Worm (Caenorhabditis elegans) whole organism, L4 larva: ENCODE results near the gene flp-12.

Source experiments
- D1046.2 ChIP-seq: fragments of 200-800 bp; sonication (Bioruptor generic); IDR thresholded peaks from 2 replicates; pipeline ENCODE4 v1.3.6; 2022; ENCODE audit warnings: missing genetic modification characterization, missing compliant biosample characterization
- F37D6.2 ChIP-seq: sonication (generic microtip); optimal IDR thresholded peaks from 2 replicates; lab custom pipeline; 2016; ENCODE audit warnings: mild to moderate bottlenecking, missing genetic modification characterization, missing compliant biosample characterization
- T20F7.1 ChIP-seq: fragments of 200-800 bp; sonication (Bioruptor generic); optimal IDR thresholded peaks from 2 replicates; lab custom pipeline; 2018; ENCODE audit warnings: mild to moderate bottlenecking, missing genetic modification characterization, missing compliant biosample characterization
- ZK337.2 ChIP-seq: fragments of 200-800 bp; sonication (Bioruptor generic); IDR thresholded peaks from 2 replicates; pipeline ENCODE4 v1.3.6; 2022; ENCODE audit warnings: missing genetic modification reagents, missing genetic modification characterization, missing compliant biosample characterization
- arid-1 ChIP-seq: fragments of 200-800 bp; sonication (Bioruptor generic); conservative IDR thresholded peaks from 2 replicates; pipeline ENCODE4 v1.3.6; 2022; ENCODE audit warnings: missing genetic modification reagents, missing genetic modification characterization, missing compliant biosample characterization
- attf-4 ChIP-seq: sonication (generic microtip); optimal IDR thresholded peaks from 3 replicates; lab custom pipeline; 2017; ENCODE audit warnings: missing biosample characterization, missing genetic modification characterization
- ceh-20 ChIP-seq: fragments of 200-800 bp; sonication (Bioruptor generic); IDR thresholded peaks from 2 replicates; pipeline ENCODE4 v1.3.6; 2022; ENCODE audit warnings: missing genetic modification reagents, missing genetic modification characterization, missing compliant biosample characterization
- ceh-32 ChIP-seq: sonication (generic microtip); optimal IDR thresholded peaks from 2 replicates; lab custom pipeline; 2016; ENCODE audit warnings: mild to moderate bottlenecking, missing genetic modification characterization, missing compliant biosample characterization; ENCODE audit not compliant: poor library complexity
- daf-12 ChIP-seq: fragments of 150-350 bp; optimal IDR thresholded peaks from 2 replicates; lab custom pipeline; 2014; ENCODE audit warnings: missing biosample characterization, missing genetic modification reagents, missing genetic modification characterization
- daf-16 ChIP-seq, 3 experiments: sonication (generic microtip); optimal IDR thresholded peaks; 2 replicates each; lab custom pipeline; 2016 to 2017; ENCODE audit warnings: missing genetic modification characterization in 3 of 3, missing genetic modification reagents in 3 of 3, mild to moderate bottlenecking in 2 of 3, missing compliant biosample characterization in 2 of 3, missing biosample characterization in 1 of 3, moderate library complexity in 1 of 3
- daf-19 ChIP-seq: fragments of 200-800 bp; sonication (Bioruptor generic); conservative IDR thresholded peaks from 2 replicates; pipeline ENCODE4 v1.3.6; 2022; ENCODE audit warnings: missing genetic modification characterization, missing compliant biosample characterization
- daf-8 ChIP-seq: fragments of 200-800 bp; sonication (Bioruptor generic); IDR thresholded peaks from 2 replicates; pipeline ENCODE4 v1.3.6; 2022; ENCODE audit warnings: missing genetic modification characterization, missing compliant biosample characterization
- dmd-6 ChIP-seq: fragments of 200-800 bp; sonication (Bioruptor generic); IDR thresholded peaks from 2 replicates; pipeline ENCODE4 v1.3.6; 2022; ENCODE audit warnings: missing genetic modification reagents, missing genetic modification characterization, missing compliant biosample characterization
- dmd-8 ChIP-seq: fragments of 200-800 bp; sonication (Bioruptor generic); IDR thresholded peaks from 2 replicates; pipeline ENCODE4 v1.3.6; 2022; ENCODE audit warnings: missing genetic modification characterization, missing compliant biosample characterization
- dmd-9 ChIP-seq: fragments of 200-800 bp; sonication (Bioruptor generic); IDR thresholded peaks from 2 replicates; pipeline ENCODE4 v1.3.6; 2022; ENCODE audit warnings: missing genetic modification reagents, missing genetic modification characterization, missing compliant biosample characterization
- dve-1 ChIP-seq: sonication (generic microtip); optimal IDR thresholded peaks from 2 replicates; lab custom pipeline; 2017; ENCODE audit warnings: antibody characterized with exemption, mild to moderate bottlenecking, missing genetic modification characterization, missing compliant biosample characterization; ENCODE audit not compliant: insufficient read depth
- egl-27 ChIP-seq: sonication (generic microtip); optimal IDR thresholded peaks from 3 replicates; lab custom pipeline; 2017; ENCODE audit warnings: missing biosample characterization, missing genetic modification reagents, missing genetic modification characterization
- fos-1 ChIP-seq: fragments of 150-350 bp; optimal IDR thresholded peaks from 2 replicates; lab custom pipeline; 2014; ENCODE audit warnings: missing biosample characterization, missing genetic modification characterization
- hif-1 ChIP-seq, 2 experiments: sonication (generic microtip); optimal IDR thresholded peaks; 2 replicates each; lab custom pipeline; 2016 to 2017; ENCODE audit warnings: missing compliant biosample characterization in 2 of 2, missing genetic modification characterization in 2 of 2, missing genetic modification reagents in 2 of 2, missing genotype in 2 of 2, mild to moderate bottlenecking in 1 of 2
- hlh-11 ChIP-seq: fragments of 200-800 bp; sonication (Bioruptor generic); optimal IDR thresholded peaks from 2 replicates; lab custom pipeline; 2018; ENCODE audit warnings: mild to moderate bottlenecking, missing genetic modification characterization, missing compliant biosample characterization
- hmg-1.1 ChIP-seq: fragments of 200-800 bp; sonication (Bioruptor generic); IDR thresholded peaks from 2 replicates; pipeline ENCODE4 v1.3.6; 2022; ENCODE audit warnings: missing genetic modification reagents, missing genetic modification characterization, missing compliant biosample characterization
- lim-7 ChIP-seq: fragments of 200-800 bp; sonication (Bioruptor generic); IDR thresholded peaks from 2 replicates; pipeline ENCODE4 v1.3.6; 2022; ENCODE audit warnings: missing genetic modification characterization, missing compliant biosample characterization
- lin-13 ChIP-seq: fragments of 150-350 bp; optimal IDR thresholded peaks from 2 replicates; lab custom pipeline; 2014; ENCODE audit warnings: missing biosample characterization, missing genetic modification reagents, missing genetic modification characterization
- lin-38 ChIP-seq: fragments of 200-800 bp; sonication (Bioruptor generic); IDR thresholded peaks from 2 replicates; pipeline ENCODE4 v1.3.6; 2022; ENCODE audit warnings: missing genetic modification reagents, missing genetic modification characterization, missing compliant biosample characterization
- lin-39 ChIP-seq: fragments of 150-350 bp; optimal IDR thresholded peaks from 2 replicates; lab custom pipeline; 2014; ENCODE audit warnings: missing biosample characterization, missing genetic modification reagents, missing genetic modification characterization
- lsy-2 ChIP-seq, 2 experiments: fragments of 150-350 bp in 1 of 2; sonication (generic microtip) in 1 of 2; optimal IDR thresholded peaks; 2 replicates each; lab custom pipeline; 2014 to 2017; ENCODE audit warnings: missing biosample characterization in 2 of 2, missing genetic modification characterization in 2 of 2
- madf-5 ChIP-seq, 2 experiments: fragments of 200-800 bp; sonication (Bioruptor generic); IDR thresholded peaks; 2 replicates each; pipeline ENCODE4 v1.3.6; 2022; ENCODE audit warnings: missing compliant biosample characterization in 2 of 2, missing genetic modification characterization in 2 of 2
- mdl-1 ChIP-seq, 2 experiments: fragments of 150-350 bp in 1 of 2; sonication (generic microtip) in 1 of 2; optimal IDR thresholded peaks; 2 replicates each; lab custom pipeline; 2014 to 2017; ENCODE audit warnings: missing biosample characterization in 2 of 2, missing genetic modification characterization in 2 of 2
- mes-2 ChIP-seq: sonication (generic microtip); optimal IDR thresholded peaks from 2 replicates; lab custom pipeline; 2016; ENCODE audit warnings: missing genotype, mild to moderate bottlenecking, missing genetic modification characterization, missing compliant biosample characterization; ENCODE audit not compliant: poor library complexity, severe bottlenecking
- mxl-2 ChIP-seq: fragments of 200-800 bp; sonication (Bioruptor generic); conservative IDR thresholded peaks from 2 replicates; pipeline ENCODE4 v1.3.6; 2022; ENCODE audit warnings: missing genetic modification reagents, missing genetic modification characterization, missing compliant biosample characterization
- nhr-28 ChIP-seq: fragments of 150-350 bp; optimal IDR thresholded peaks from 2 replicates; lab custom pipeline; 2014; ENCODE audit warnings: missing biosample characterization, missing genetic modification characterization
- nhr-48 ChIP-seq: sonication (generic microtip); optimal IDR thresholded peaks from 2 replicates; lab custom pipeline; 2016; ENCODE audit warnings: mild to moderate bottlenecking, missing genetic modification characterization, missing compliant biosample characterization
- php-3 ChIP-seq: fragments of 200-800 bp; sonication (Bioruptor generic); IDR thresholded peaks from 2 replicates; pipeline ENCODE4 v1.3.6; 2022; ENCODE audit warnings: missing genetic modification reagents, missing genetic modification characterization, missing compliant biosample characterization
- pqm-1 ChIP-seq: sonication (generic microtip); optimal IDR thresholded peaks from 2 replicates; lab custom pipeline; 2017; ENCODE audit warnings: missing biosample characterization, missing genetic modification characterization
- saeg-2 ChIP-seq: fragments of 200-800 bp; sonication (Bioruptor generic); IDR thresholded peaks from 2 replicates; pipeline ENCODE4 v1.3.6; 2022; ENCODE audit warnings: missing genetic modification reagents, missing genetic modification characterization, missing compliant biosample characterization
- sdz-12 ChIP-seq: fragments of 200-800 bp; sonication (Bioruptor generic); optimal IDR thresholded peaks from 2 replicates; lab custom pipeline; 2018; ENCODE audit warnings: mild to moderate bottlenecking, missing genetic modification characterization, missing compliant biosample characterization
- snpc-4 ChIP-seq: fragments of 150-350 bp; optimal IDR thresholded peaks from 2 replicates; lab custom pipeline; 2014; ENCODE audit warnings: missing biosample characterization, missing genetic modification characterization
- spr-1 ChIP-seq: sonication (generic microtip); optimal IDR thresholded peaks from 2 replicates; lab custom pipeline; 2016; ENCODE audit warnings: mild to moderate bottlenecking, missing genetic modification characterization, missing compliant biosample characterization
- tag-97 ChIP-seq: fragments of 200-800 bp; sonication (Bioruptor generic); IDR thresholded peaks from 2 replicates; pipeline ENCODE4 v1.3.6; 2022; ENCODE audit warnings: missing genetic modification characterization, missing compliant biosample characterization
- unc-62 ChIP-seq, 3 experiments: fragments of 150-350 bp in 1 of 3; sonication (generic microtip); optimal IDR thresholded peaks in 2 of 3; peaks in 1 of 3; 1 replicate in 1 of 3; 2 replicates in 2 of 3; lab custom pipeline; 2014 to 2017; ENCODE audit warnings: missing biosample characterization in 3 of 3, missing genetic modification characterization in 3 of 3, missing genetic modification reagents in 3 of 3, missing genotype in 1 of 3
- zfp-2 ChIP-seq: sonication (generic microtip); optimal IDR thresholded peaks from 2 replicates; lab custom pipeline; 2016; ENCODE audit warnings: mild to moderate bottlenecking, missing genetic modification characterization, missing compliant biosample characterization
- zip-11 ChIP-seq: fragments of 200-800 bp; sonication (Bioruptor generic); IDR thresholded peaks from 2 replicates; pipeline ENCODE4 v1.3.6; 2022; ENCODE audit warnings: missing genetic modification characterization, missing compliant biosample characterization
- zip-2 ChIP-seq: fragments of 150-350 bp; optimal IDR thresholded peaks from 2 replicates; lab custom pipeline; 2014; ENCODE audit warnings: missing biosample characterization, missing genetic modification characterization

flp-12 gene

DNA sequence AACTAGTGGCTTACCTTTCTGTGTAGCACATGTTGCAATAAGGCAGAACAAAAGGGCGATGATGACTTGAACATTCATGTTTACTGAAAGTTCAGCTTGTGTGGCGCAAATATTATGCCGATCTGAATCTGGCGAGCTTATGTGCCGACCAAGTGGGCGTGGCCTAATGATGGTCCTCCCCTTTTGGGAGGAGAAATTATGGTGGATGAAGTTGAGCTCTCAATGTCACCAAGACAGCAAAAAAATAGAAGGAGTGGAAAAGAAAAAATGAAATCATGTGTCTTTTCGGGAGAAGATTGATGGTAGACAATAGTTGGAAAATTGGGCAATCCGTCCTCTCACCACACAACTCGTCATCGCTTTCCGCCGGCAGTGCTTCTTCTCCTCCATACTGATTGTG, at the start of gene flp-12:
Gene flp-12 (minus strand): TSS at position 101 of the 400 bp plus-strand sequence.
- TF ChIP-seq snpc-4 (tag; lab: Kevin White, UChicago) (no peak), madf-5 (GFP tag; IDR thresholded peaks at IDR 0.05; lab: Robert Waterston, UW) (no peak), zip-2 (no peak), ceh-32 (tag; lab: Kevin White, UChicago) (no peak), pqm-1 (no peak), lin-39 (tag; lab: Kevin White, UChicago) (no peak), tag-97 (no peak), lin-38 (no peak), saeg-2 (GFP tag; lab: Robert Waterston, UW) (no peak), F37D6.2 (tag; lab: Kevin White, UChicago) (no peak), unc-62 (GFP tag; optimal IDR thresholded peaks at IDR 0.05 in 1 of 2; lab: Kevin White, UChicago) (no peak), unc-62 (tag; optimal IDR thresholded peaks at IDR 0.05; lab: Kevin White, UChicago) (no peak), dve-1 (tag; lab: Kevin White, UChicago) (no peak), daf-19 (GFP tag; lab: Robert Waterston, UW) (no peak)

DNA sequence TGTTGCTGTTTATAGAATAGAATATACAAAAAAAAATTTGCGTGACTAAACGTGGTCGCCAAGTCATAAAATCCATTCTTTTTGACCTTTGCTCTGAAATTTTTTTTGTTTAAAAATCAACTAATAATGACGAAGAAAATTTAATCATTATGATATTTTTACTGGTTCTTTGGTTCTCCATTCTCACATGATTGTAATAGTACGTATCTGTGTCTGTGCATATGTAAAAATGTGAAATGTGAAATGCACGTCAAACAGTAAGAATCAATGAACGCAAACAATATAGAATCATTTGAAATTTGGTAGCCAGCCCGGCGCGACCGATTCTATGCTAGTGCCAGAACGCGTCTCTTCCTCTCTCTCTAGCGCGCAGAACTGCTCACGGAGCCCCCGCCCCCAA, 44.7 kb upstream of the flp-12 start, which contains the start of gene hosl-1:
Gene hosl-1 (plus strand): TSS at position 301 of the 400 bp plus-strand sequence.
- no peak for TF ChIP-seq nhr-48 (tag; lab: Kevin White, UChicago)
- TF ChIP-seq hif-1 (tag; optimal IDR thresholded peaks at IDR 0.05; lab: Kevin White, UChicago) = peak in 1 of 2 experiments; percentile 42
- TF ChIP-seq, all 104 proteins: peak for 1

DNA sequence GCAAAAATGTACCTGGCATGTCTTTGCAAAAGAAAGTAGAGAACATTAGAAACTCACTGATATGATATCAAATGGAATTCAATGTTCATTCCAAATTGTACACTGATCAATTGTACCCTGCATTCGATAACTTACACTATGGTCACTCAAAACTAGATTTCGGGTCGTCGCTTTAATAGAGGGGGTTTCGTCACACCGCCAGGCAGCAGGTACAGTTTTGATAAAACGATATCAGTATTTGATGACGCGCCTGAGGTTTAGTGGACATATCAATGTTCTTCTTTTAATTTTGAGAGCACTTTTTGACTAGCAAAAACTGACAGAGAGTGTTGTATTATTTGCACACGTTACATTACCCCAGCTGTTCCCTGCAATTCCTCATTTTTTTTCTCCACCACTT, 44.0 kb upstream of the flp-12 start:
- TF ChIP-seq dmd-9 (GFP tag; lab: Robert Waterston, UW) (no peak), dmd-6 (peak; percentile 64), hlh-11 (tag; lab: Kevin White, UChicago) (peak; percentile 9), nhr-28 (tag; lab: Kevin White, UChicago) (peak; percentile 52), mxl-2 (GFP tag; lab: Robert Waterston, UW) (no peak), dve-1 (tag; lab: Kevin White, UChicago) (peak; percentile 20)

DNA sequence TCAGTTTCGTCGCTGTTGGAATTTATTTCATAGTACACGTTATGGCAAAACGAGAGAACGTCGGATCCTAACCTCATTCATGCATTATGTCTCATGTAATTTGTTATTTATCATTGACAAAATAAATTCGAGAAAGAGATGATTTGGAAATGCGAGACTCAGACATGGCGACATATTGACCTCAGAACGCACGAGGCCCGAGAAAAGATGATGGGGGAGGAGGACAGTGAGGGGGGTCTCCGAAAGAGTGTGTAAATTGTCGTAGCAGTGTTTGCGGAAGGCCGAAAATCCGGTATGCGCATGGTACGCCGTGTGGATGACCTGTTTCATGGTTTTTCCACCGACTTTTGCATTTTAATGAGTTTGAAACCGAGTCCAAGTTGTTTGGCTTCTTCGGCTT, 43.5 kb upstream of the flp-12 start:
- TF ChIP-seq attf-4 (no peak), lsy-2 (tag; optimal IDR thresholded peaks at IDR 0.05; lab: Kevin White, UChicago) (peak in 1 of 2 experiments; percentile 19), php-3 (GFP tag; lab: Robert Waterston, UW) (no peak), hmg-1.1 (GFP tag; lab: Robert Waterston, UW) (peak; percentile 71), T20F7.1 (GFP tag; lab: Kevin White, UChicago) (no peak), dmd-8 (no peak), nhr-48 (tag; lab: Kevin White, UChicago) (no peak), mes-2 (tag; lab: Kevin White, UChicago) (peak; percentile 58), egl-27 (tag; lab: Kevin White, UChicago) (no peak), ZK337.2 (GFP tag; lab: Robert Waterston, UW) (no peak), lin-13 (GFP tag; lab: Kevin White, UChicago) (no peak), hlh-11 (tag; lab: Kevin White, UChicago) (peak; percentile 4), lin-39 (tag; lab: Kevin White, UChicago) (no peak), unc-62 (GFP tag; optimal IDR thresholded peaks at IDR 0.05 in 1 of 2; lab: Kevin White, UChicago) (no peak), unc-62 (tag; optimal IDR thresholded peaks at IDR 0.05; lab: Kevin White, UChicago) (no peak), mdl-1 (tag; optimal IDR thresholded peaks at IDR 0.05; lab: Kevin White, UChicago) (peak; percentile 47 to 86), ceh-32 (tag; lab: Kevin White, UChicago) (no peak), daf-12 (tag; lab: Kevin White, UChicago) (no peak), D1046.2 (GFP tag; lab: Robert Waterston, UW) (no peak), saeg-2 (GFP tag; lab: Robert Waterston, UW) (no peak), sdz-12 (GFP tag; lab: Kevin White, UChicago) (no peak), arid-1 (GFP tag; lab: Robert Waterston, UW) (no peak), ceh-20 (GFP tag; lab: Robert Waterston, UW) (peak; percentile 15; the same call in 1 of the 2 replicates), fos-1 (no peak), daf-8 (GFP tag; lab: Robert Waterston, UW) (no peak), daf-16 (GFP tag; optimal IDR thresholded peaks at IDR 0.05; lab: Kevin White, UChicago) (no peak), daf-16 (tag; optimal IDR thresholded peaks at IDR 0.05; lab: Kevin White, UChicago) (no peak), lim-7 (GFP tag; lab: Robert Waterston, UW) (no peak), zip-11 (GFP tag; lab: Robert Waterston, UW) (no peak), spr-1 (tag; lab: Kevin White, UChicago) (no peak), zfp-2 (tag; lab: Kevin White, UChicago) (no peak), dve-1 (tag; lab: Kevin White, UChicago) (no peak)
